Worm (Caenorhabditis elegans): Measurements from ENCODE around the gene F59G1.8.

DNA sequence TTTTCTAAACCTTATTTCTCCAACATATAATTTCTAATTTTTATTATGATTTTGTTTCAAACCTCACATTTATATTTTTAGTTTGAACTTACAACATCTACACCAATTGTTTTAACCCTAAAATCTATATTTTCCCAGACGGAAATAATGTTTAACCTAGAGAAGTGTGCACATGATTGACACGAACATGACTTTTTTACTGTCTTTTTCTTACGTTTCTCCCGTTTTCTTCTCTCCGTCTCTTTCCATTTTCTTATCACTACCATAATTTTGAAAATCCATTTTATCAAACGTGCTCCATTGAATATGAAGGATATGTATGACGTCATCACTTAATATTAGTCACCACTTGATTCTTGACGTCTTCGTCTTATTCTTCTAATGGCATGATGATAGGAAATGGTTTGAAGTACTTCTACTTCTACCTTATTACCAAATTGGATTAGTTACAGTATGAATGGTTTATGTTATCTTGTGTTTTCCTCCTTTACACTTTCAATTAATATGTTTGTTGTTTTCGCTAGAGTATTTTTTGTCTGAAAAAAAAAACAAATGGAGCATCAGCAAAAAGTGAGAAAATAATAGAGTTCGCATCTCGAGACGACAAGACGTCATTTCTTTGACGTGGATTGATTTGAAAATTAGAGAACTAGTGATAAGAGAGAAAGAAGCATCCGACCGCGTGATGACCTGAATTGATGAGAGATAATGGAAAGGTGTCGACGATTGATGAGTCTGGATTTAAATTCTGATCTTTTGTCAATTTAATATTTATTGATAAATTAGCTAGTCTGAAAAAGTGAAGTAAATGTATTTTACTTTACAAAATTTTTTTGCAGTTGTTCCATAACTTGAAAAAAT, 25.8 kb downstream of the F59G1.8 start:
- TF ChIP-seq B0310.2 (tag; optimal IDR thresholded peaks at IDR 0.05) (no peak), hmbx-1 (tag; optimal IDR thresholded peaks at IDR 0.05) (no peak), flt-1 (GFP tag; IDR thresholded peaks at IDR 0.05) (no peak), scrt-1 (GFP tag; IDR thresholded peaks at IDR 0.05) (no peak), ama-1 (optimal IDR thresholded peaks at IDR 0.05) (no peak), ceh-13 (GFP tag; optimal IDR thresholded peaks at IDR 0.05) (no peak), ets-7 (tag; optimal IDR thresholded peaks at IDR 0.05) (no peak), hnd-1 (tag; optimal IDR thresholded peaks at IDR 0.05) (no peak)
